Fruit fly (Drosophila melanogaster) whole organism, adult: Measurements from ENCODE around the gene CG42366.

Experiments
- CG11617 ChIP-seq: fragments of 200-800 bp; sonication (Bioruptor generic); optimal IDR thresholded peaks from 2 replicates; lab custom pipeline; 2017; ENCODE audit warnings: mild to moderate bottlenecking, missing biosample characterization, missing genetic modification reagents, missing genetic modification characterization
- CG12768 ChIP-seq: fragments of 200-800 bp; sonication (Bioruptor generic); optimal IDR thresholded peaks from 2 replicates; lab custom pipeline; 2017; ENCODE audit warnings: missing biosample characterization, missing genetic modification characterization, mild to moderate bottlenecking, moderate library complexity, missing genetic modification reagents
- CG1620 ChIP-seq: fragments of 200-800 bp; sonication (Bioruptor generic); optimal IDR thresholded peaks from 2 replicates; lab custom pipeline; 2016; ENCODE audit warnings: missing biosample characterization, missing genetic modification characterization
- CG5204 ChIP-seq: fragments of 200-800 bp; sonication (Bioruptor generic); optimal IDR thresholded peaks from 2 replicates; lab custom pipeline; 2016; ENCODE audit warnings: missing biosample characterization, missing genetic modification characterization
- Hr96 ChIP-seq: fragments of 200-800 bp; sonication (Bioruptor generic); optimal IDR thresholded peaks from 2 replicates; lab custom pipeline; 2016; ENCODE audit warnings: missing biosample characterization, missing genetic modification characterization
- cic ChIP-seq: fragments of 200-800 bp; sonication (Bioruptor generic); optimal IDR thresholded peaks from 2 replicates; lab custom pipeline; 2017; ENCODE audit warnings: missing biosample characterization, mild to moderate bottlenecking, missing genetic modification characterization, moderate library complexity
- cnc ChIP-seq, 2 experiments: fragments of >200 bp; optimal IDR thresholded peaks; 2 replicates each; lab custom pipeline; 2017
- tj ChIP-seq: fragments of 200-800 bp; sonication (Bioruptor generic); optimal IDR thresholded peaks from 3 replicates; lab custom pipeline; 2017; ENCODE audit warnings: missing biosample characterization, mild to moderate bottlenecking, missing genetic modification characterization, moderate library complexity
- toe ChIP-seq: fragments of 200-800 bp; sonication (Bioruptor generic); optimal IDR thresholded peaks from 2 replicates; lab custom pipeline; 2016; ENCODE audit warnings: missing biosample characterization, missing genetic modification characterization

dm6 chr2L:9924765-9925164, at the start of gene CG42366, which contains the start of gene TbCMF46:
- TF ChIP-seq CG5204 (GFP tag; lab: Kevin White, UChicago), result no peak
- TF ChIP-seq cnc (optimal IDR thresholded peaks at IDR 0.05; lab: Kevin White, UChicago), result no peak
- TF ChIP-seq tj (GFP tag; lab: Kevin White, UChicago), result no peak
- no peak for TF ChIP-seq CG12768 (GFP tag; lab: Kevin White, UChicago)
- TF ChIP-seq cic (GFP tag; lab: Kevin White, UChicago), result no peak
- TF ChIP-seq CG11617 (GFP tag; lab: Kevin White, UChicago), result no peak
- TF ChIP-seq CG1620 (GFP tag; lab: Kevin White, UChicago), result no peak
- TF ChIP-seq toe, result no peak
- TF ChIP-seq Hr96 (GFP tag; lab: Kevin White, UChicago), result no peak
